Worm (Caenorhabditis elegans) whole organism, L1 larva: ENCODE data around the gene ttc-4.

ENCODE experiments used
- ama-1 ChIP-seq: fragments of 150-350 bp; optimal IDR thresholded peaks from 2 replicates; lab custom pipeline; 2014
- ces-1 ChIP-seq: fragments of 150-350 bp; optimal IDR thresholded peaks from 2 replicates; lab custom pipeline; 2014; ENCODE audit warnings: missing biosample characterization, missing genetic modification reagents, missing genetic modification characterization
- ets-5 ChIP-seq: fragments of 200-800 bp; sonication (Bioruptor generic); IDR thresholded peaks from 2 replicates; pipeline ENCODE4 v1.3.6; 2022; ENCODE audit warnings: missing genetic modification characterization, missing compliant biosample characterization
- hlh-17 ChIP-seq: fragments of 200-800 bp; sonication (Bioruptor generic); optimal IDR thresholded peaks from 2 replicates; lab custom pipeline; 2018; ENCODE audit warnings: missing genetic modification characterization, mild to moderate bottlenecking, missing compliant biosample characterization, moderate library complexity, borderline replicate concordance
- lin-13 ChIP-seq: fragments of 150-350 bp; optimal IDR thresholded peaks from 2 replicates; lab custom pipeline; 2014; ENCODE audit warnings: missing biosample characterization, missing genetic modification reagents, missing genetic modification characterization
- lin-15B ChIP-seq: fragments of 150-350 bp; sonication (generic microtip); optimal IDR thresholded peaks from 3 replicates; lab custom pipeline; 2014; ENCODE audit warnings: missing biosample characterization, missing genetic modification characterization
- lin-39 ChIP-seq: fragments of 150-350 bp; optimal IDR thresholded peaks from 2 replicates; lab custom pipeline; 2014; ENCODE audit warnings: missing biosample characterization, missing genetic modification reagents, missing genetic modification characterization
- nhr-11 ChIP-seq: fragments of 150-350 bp; optimal IDR thresholded peaks from 2 replicates; lab custom pipeline; 2014; ENCODE audit warnings: missing biosample characterization, missing genetic modification characterization
- nhr-28 ChIP-seq: fragments of 150-350 bp; optimal IDR thresholded peaks from 2 replicates; lab custom pipeline; 2014; ENCODE audit warnings: missing biosample characterization, missing genetic modification characterization
- pag-3 ChIP-seq: sonication (generic microtip); optimal IDR thresholded peaks from 2 replicates; lab custom pipeline; 2017; ENCODE audit warnings: missing genetic modification characterization, mild to moderate bottlenecking, missing compliant biosample characterization, antibody characterized with exemption, borderline replicate concordance; ENCODE audit not compliant: insufficient read depth
- tlp-1 ChIP-seq: fragments of 150-350 bp; optimal IDR thresholded peaks from 2 replicates; lab custom pipeline; 2014; ENCODE audit warnings: missing biosample characterization, missing genetic modification characterization

DNA sequence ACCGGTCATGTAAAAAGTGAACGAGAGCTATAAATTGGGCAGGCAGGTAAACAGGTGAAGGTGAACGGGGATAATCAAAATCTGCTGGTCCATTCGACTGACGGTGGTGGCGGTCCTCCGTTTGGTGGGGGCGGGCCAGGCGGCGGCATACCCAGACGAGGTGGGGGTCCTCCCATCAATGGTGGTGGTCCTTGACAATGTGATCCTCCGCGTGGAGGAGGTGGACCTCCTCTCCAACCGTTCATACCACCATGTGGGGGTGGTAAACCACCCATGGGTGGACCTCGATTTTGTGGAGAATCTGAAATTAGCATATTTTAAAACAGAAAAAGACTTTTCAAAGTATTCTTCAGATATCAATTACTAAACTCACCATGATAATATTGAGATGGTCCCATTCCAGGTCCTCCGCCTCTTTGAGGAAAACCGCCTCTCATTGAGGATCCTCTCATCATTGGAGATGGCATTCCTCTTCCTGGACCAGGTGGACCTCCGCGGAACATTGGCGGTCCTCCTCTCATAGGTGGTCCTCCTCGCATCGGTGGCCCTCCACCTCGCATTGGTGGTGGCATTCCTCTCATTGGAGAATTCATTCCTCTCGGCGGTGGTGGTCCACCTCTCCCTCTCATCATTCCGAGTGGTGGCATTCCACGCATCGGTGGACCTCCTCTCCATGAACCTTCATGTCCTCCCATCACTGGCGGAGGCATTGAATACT lies 46.0 kb downstream of the ttc-4 start:
- TF ChIP-seq hlh-17 (GFP tag; lab: Kevin White, UChicago) (no peak), ets-5 (GFP tag; lab: Robert Waterston, UW) (no peak), ama-1 (lab: Kevin White, UChicago) (no peak), nhr-28 (no peak), pag-3 (tag; lab: Kevin White, UChicago) (no peak), tlp-1 (tag; lab: Kevin White, UChicago) (no peak), nhr-11 (tag; lab: Kevin White, UChicago) (no peak), ces-1 (GFP tag; lab: Kevin White, UChicago) (no peak), lin-15B (tag; lab: Kevin White, UChicago) (no peak), lin-13 (GFP tag; lab: Kevin White, UChicago) (no peak), lin-39 (no peak)
